Worm (Caenorhabditis elegans) whole organism, L4/young adult: Measurements from ENCODE around the gene pst-1.

Experiments
- W03F9.2 ChIP-seq: fragments of 150-350 bp; optimal IDR thresholded peaks from 2 replicates; lab custom pipeline; 2014; ENCODE audit warnings: missing biosample characterization, missing genetic modification characterization
- dao-5 ChIP-seq: sonication (generic microtip); optimal IDR thresholded peaks from 2 replicates; lab custom pipeline; 2016; ENCODE audit warnings: missing genotype, missing genetic modification characterization, moderate library complexity, missing compliant biosample characterization
- him-1 ChIP-seq: sonication (generic microtip); optimal IDR thresholded peaks from 2 replicates; lab custom pipeline; 2016; ENCODE audit warnings: missing genotype, missing genetic modification reagents, missing genetic modification characterization, missing compliant biosample characterization

- TF ChIP-seq him-1 (tag; lab: Kevin White, UChicago), result no peak
- no peak for TF ChIP-seq W03F9.2 (tag; lab: Kevin White, UChicago)
- no peak for TF ChIP-seq dao-5
Observed at ce11 chrV:5964658-5965178, 21.5 kb downstream of the pst-1 start.
